Fruit fly (Drosophila melanogaster): ENCODE data around the gene ric8a.

Gene ric8a

DNA sequence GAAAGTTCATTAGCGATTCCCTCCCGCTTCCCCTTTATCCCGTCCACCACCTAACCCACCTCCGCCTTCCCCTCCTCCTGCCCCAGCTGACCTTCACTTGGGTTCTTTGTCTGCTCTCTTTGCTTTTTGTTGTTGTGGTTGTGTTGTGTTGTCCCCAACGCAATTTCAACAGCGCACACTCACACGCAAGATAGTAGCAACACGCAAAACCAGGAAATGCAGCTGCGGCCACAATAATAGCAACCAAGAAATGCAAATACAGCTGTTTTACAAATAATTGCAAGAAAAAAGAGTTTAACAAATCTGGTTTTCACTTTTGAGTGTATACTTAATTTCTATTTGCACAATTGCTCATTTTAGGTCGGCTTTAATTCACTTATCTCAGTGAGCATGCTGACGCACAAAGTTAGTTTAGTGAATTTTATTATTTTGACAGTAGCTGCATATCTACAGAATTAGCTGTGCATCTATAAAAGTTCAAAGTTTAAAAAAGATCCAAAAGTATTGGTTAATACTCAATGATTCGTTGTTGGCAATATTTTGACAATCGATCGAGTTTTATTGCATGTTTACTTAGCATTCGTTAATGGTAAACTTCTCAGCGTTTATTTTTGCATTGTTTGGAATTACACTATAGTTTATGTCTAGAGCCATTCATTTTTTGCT, 4.6 kb upstream of the ric8a start:
- no peak for TF ChIP-seq noc (tag; optimal IDR thresholded peaks at IDR 0.05)

DNA sequence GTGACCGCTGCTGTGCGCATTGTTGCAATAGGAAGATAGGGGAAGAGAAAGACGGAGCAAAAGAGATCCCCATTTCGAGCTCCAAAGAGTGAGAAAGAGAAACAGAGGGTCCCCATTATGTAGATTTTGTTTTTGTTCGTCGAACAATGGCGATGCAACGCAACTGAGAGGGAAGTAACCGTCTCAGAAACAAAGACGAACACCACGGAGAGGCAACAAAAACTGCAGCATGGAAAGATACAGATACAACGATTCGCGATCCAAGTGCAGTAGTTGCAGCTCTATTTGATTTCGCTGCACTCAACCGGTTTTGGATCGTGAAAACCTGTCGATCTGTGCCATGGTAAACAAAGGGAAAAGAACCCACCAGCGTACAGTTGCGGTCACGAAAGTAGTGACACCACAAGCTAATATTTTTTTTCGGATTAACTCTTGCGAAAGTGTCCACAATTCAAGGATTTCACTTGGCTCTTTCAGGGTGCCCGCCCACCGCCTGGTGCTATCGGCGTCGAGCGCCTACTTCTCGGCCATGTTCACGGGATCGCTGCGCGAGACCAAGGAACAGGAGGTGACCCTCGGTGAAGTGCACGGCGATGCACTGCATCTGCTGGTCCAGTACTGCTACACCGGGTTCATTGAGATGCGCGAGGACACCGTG, 3.8 kb upstream of the ric8a start:
- no peak for TF ChIP-seq noc (tag; optimal IDR thresholded peaks at IDR 0.05)

- no peak for TF ChIP-seq noc (tag; optimal IDR thresholded peaks at IDR 0.05)
Observed at dm6 chrX:9255021-9255420, 947 bp upstream of the ric8a start.

DNA sequence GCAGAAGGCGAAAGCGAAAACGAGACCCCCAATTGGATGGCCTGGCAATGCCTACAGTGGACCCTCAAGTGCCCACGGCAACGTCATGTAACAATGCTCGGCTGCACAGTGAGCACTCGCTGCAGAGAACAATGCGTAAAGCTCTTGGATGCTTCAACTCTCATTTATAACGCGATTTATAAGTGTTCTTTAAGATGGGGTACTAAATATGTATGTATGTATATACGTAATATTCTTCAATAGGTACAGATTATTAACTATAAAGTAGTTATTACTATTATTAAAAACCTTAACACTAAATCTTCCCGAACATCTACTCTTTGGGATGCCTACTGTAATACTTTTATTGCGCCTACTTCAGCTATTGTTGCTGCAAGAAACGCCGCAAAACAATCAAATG, 10.1 kb downstream of the ric8a start:
- TF ChIP-seq noc (tag; optimal IDR thresholded peaks at IDR 0.05) = no peak

- no peak for TF ChIP-seq noc (tag; optimal IDR thresholded peaks at IDR 0.05)
Observed at dm6 chrX:9267598-9267997, 11.6 kb downstream of the ric8a start, which contains the start of gene Erk7. Gene Erk7 (minus strand): TSS chrX:9267698.

DNA sequence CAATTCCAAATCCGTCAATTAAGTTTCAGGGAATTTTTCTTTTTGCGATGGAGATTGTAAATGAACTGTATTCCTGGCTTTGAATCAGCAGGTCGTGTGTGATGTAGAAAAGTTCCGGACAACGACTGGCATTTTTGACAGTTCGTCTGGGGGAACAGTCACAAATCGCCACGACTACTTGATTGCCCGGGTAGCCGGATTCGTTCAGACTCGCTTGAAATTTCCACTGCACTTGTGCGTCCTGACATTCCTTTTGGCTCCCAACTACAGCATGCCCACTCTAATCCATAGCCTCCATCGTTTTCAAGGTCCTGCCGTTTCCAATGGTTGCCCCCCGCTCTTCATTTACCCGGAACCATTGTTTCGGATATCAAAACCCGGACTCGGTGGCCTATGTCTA, 13.9 kb downstream of the ric8a start, which contains the start of gene CG17440:
TSS of gene CG17440 (minus strand) at position 101 of the 400 bp plus-strand sequence.
- no peak for TF ChIP-seq noc (tag; optimal IDR thresholded peaks at IDR 0.05)

DNA sequence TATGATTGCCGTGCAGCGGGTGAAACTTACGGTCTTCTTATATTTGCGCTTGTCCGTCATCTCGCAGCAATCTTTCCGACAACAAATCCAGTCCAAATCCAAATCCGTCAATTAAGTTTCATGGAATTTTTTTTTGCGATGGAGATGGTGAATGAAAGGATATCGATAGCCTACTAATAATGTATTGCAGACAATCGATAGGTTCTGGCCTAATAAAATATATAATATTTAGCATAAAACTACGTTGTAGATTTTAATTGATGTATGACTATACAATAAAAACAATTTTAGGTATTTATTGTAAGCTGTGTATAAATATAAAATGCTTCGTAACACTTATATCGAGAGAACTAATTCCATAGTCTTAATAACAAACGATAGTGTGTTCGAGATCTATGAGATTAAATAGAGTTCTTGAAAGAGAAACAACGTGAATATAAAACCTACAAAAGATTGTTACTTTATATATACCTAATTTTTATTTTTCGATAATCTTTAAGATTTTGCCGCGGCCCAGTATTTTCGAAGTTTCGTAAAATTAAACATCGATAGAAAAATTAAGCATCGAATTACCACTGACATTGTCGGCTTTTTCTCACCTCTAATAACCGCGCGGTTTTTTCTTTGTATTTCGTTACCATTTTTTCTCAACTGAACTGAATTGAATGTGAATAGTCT, 17.0 kb downstream of the ric8a start, which contains the start of the genes Cfp1 and Aladin:
TSS of gene Cfp1 (minus strand) at position 131 of the 678 bp plus-strand sequence.
TSS of gene Aladin (plus strand) at position 584 of the 678 bp plus-strand sequence.
- no peak for TF ChIP-seq noc (tag; optimal IDR thresholded peaks at IDR 0.05)

DNA sequence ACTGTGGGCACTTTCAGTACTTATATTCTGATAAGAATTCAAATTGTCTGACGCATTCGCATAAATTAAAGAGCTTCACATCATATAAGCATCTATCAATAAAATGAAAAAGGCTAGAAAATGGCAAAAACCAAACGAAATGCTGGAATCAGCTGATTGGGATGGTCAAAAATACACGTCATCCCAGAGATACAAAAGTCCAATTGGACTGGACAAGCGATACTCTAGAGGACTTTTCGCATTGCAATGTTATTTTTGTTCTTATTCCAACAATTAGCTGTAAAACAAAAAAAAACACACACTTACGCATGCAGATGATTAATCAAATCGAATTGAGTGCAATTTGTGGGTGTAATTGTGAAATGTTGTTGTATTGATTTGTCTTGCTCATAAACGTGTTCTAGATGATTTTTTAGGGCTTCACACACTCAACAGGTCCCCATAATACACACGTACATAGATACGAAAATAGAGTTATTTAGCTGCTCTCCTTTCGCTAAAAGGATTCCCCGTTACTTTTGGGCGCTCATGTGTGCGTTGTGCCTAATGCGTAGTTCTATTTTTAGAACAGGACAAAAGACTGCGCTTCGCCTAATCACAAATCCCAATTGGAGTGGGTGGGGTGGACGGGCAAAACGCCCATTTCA, 26.2 kb downstream of the ric8a start:
- no peak for TF ChIP-seq noc (tag; optimal IDR thresholded peaks at IDR 0.05)

- TF ChIP-seq noc (tag; optimal IDR thresholded peaks at IDR 0.05) = no peak
Observed at dm6 chrX:9282783-9283289, 26.9 kb downstream of the ric8a start, which contains the start of gene c11.1. Gene c11.1 (minus strand): TSS chrX:9283117.

dm6 chrX:9284024-9284738, 28.2 kb downstream of the ric8a start, which contains the start of gene lz:
Gene lz (plus strand): TSS chrX:9284649.
- TF ChIP-seq noc (tag; optimal IDR thresholded peaks at IDR 0.05) = no peak

DNA sequence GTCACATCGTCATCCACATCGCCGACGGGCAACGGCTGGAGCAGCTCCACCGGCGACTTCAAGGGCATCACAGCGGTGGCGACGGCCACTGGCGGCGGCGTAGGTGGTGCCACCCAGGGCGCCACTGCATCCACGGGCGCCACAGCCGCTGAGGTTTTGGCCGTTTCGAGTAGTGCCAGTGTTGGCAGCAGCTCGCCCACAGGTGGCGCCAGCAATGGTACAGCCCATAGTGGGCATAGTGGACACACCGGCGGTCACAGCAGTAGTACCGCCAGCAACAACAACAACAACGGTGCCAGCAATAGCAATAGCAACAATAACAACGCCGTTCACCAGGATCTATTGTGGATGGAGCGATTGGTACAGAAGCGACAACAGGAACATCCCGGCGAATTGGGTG, 30.4 kb downstream of the ric8a start:
- no peak for TF ChIP-seq noc (tag; optimal IDR thresholded peaks at IDR 0.05)

DNA sequence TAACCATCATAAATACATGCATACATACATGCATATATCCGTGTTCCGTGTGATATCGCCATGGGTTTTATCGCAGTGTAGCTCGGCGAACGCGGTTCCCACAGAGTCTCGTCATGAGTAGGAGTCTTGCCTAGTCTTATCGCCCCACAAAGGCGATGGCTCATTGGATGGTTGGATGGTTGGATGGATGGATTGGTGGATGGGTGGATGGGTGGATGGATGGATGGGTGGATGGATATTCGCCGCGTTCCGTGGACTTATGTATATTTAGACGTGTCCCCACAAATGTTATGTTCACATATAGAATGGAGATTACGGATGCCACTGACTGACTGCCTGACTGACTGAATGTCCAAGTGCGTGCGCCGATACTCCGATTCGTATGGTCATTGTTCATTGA, 35.3 kb downstream of the ric8a start:
- no peak for TF ChIP-seq noc (tag; optimal IDR thresholded peaks at IDR 0.05)

dm6 chrX:9295518-9295917, 39.5 kb downstream of the ric8a start:
- no peak for TF ChIP-seq noc (tag; optimal IDR thresholded peaks at IDR 0.05)

dm6 chrX:9296518-9296917, 40.5 kb downstream of the ric8a start:
- no peak for TF ChIP-seq noc (tag; optimal IDR thresholded peaks at IDR 0.05)
